Fruit fly (Drosophila melanogaster): ENCODE measurements around the gene GILT2.

DNA sequence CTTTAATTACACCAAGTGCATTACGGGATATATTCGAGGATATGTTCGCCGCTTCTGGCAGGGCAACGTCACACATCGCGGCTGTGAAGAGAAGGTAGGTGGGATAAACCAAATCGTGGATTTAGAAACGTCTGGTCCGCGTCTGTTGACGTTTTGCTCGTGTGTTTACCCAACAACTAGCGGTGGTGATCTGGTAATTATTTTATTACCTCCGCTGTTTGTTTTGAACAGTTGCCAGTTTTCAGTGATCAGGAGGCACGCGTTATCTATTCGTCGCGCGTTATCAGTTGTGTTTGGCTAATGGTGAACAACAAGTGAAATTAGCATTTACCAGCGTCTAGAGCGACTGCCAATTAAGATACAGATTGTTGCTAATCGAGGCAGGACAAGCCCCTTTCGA, 50.4 kb downstream of the GILT2 start:
- TF ChIP-seq CG32121 (GFP tag; IDR thresholded peaks at IDR 0.05), result no peak
- TF ChIP-seq CG14655 (GFP tag; optimal IDR thresholded peaks at IDR 0.05), result no peak
- no peak for TF ChIP-seq gl (tag; optimal IDR thresholded peaks at IDR 0.05)
- no peak for TF ChIP-seq fd96Ca (GFP tag; IDR thresholded peaks at IDR 0.05)
- TF ChIP-seq CG13204 (GFP tag; optimal IDR thresholded peaks at IDR 0.05), result no peak
- no peak for TF ChIP-seq CG4496 (GFP tag; IDR thresholded peaks at IDR 0.05)
- TF ChIP-seq EcR (GFP tag; optimal IDR thresholded peaks at IDR 0.05), result no peak
- TF ChIP-seq CG8159 (tag; optimal IDR thresholded peaks at IDR 0.05), result no peak
- no peak for TF ChIP-seq D1 (tag; optimal IDR thresholded peaks at IDR 0.05)
- no peak for TF ChIP-seq CG17806 (tag; optimal IDR thresholded peaks at IDR 0.05)
- no peak for TF ChIP-seq rn (GFP tag; IDR thresholded peaks at IDR 0.05)
- TF ChIP-seq Snoo (tag; optimal IDR thresholded peaks at IDR 0.05), result no peak
- TF ChIP-seq Ets98B (GFP tag; IDR thresholded peaks at IDR 0.05), result no peak
